Worm (Caenorhabditis elegans): Measurements from ENCODE around the gene dhs-17.
"Not testable (repeated sequence)": the region's sequence is repeated elsewhere in the genome, so short reads cannot be mapped to it uniquely, and the experiment has no call there.

Gene dhs-17

DNA sequence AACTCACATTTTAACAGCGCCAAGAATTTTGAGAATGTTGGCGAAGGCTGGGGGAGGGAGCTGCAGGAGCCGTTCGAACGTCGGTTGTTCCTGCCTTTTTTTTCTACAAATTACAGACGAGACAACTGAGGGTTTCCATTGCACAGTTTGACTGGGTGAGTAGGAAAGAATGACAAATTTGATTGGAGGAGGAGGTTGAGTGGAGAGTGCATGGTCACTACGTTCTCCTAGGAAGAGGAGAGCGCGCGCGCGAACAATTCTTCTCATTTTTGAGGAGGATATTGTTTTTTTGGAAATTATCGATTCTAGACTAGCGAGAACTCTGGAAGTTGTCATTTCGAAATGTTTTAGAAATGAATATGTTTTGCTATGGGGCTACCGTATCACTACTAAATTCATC, at the start of gene dhs-17:
dhs-17 (minus strand) TSS at position 101 of the 400 bp plus-strand sequence.
- no peak for TF ChIP-seq him-1 (tag; optimal IDR thresholded peaks at IDR 0.05)
- TF ChIP-seq dao-5 (tag; optimal IDR thresholded peaks at IDR 0.05) = no peak
- TF ChIP-seq W03F9.2 (tag; optimal IDR thresholded peaks at IDR 0.05) = no peak

DNA sequence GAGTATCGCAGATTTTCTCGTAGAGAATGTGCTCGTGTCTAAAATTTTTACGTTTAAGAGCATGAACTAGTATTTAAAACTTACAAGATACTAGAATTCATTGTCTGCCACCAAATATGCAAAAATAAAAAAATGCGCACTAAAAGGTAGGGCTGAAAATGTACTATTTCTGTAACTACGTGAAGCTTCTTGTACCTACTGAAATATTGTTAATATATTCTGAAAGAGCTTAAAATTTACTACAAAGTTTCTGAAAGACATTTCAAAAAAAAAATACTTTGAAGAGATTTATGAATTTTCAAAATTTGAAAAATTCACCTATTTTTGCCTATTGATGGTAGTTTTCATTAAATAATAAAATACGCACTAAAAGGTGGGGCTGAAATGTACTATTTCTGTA, 35.4 kb upstream of the dhs-17 start, which contains the start of gene fbxa-214:
fbxa-214 (minus strand) TSS at position 101 of the 400 bp plus-strand sequence.
- not testable (repeated sequence) for TF ChIP-seq dao-5, W03F9.2, him-1 (tag; optimal IDR thresholded peaks at IDR 0.05)

- TF ChIP-seq W03F9.2 (tag; optimal IDR thresholded peaks at IDR 0.05) = no peak
- no peak for TF ChIP-seq him-1 (tag; optimal IDR thresholded peaks at IDR 0.05)
- TF ChIP-seq dao-5 (tag; optimal IDR thresholded peaks at IDR 0.05) = no peak
Measured at ce11 chrV:6067112-6067511, 32.5 kb upstream of the dhs-17 start, which contains the start of gene srh-10. TSS of gene srh-10 (minus strand) at chrV:6067140.

- no peak for TF ChIP-seq dao-5 (tag; optimal IDR thresholded peaks at IDR 0.05)
- TF ChIP-seq W03F9.2 (tag; optimal IDR thresholded peaks at IDR 0.05) = no peak
Measured at ce11 chrV:6063330-6063729, 28.7 kb upstream of the dhs-17 start, which contains the start of gene Y38A10A.2. TSS of gene Y38A10A.2 (minus strand) at chrV:6063430.

- TF ChIP-seq W03F9.2 (tag; optimal IDR thresholded peaks at IDR 0.05) (no peak), him-1 (tag; optimal IDR thresholded peaks at IDR 0.05) (no peak), dao-5 (tag; optimal IDR thresholded peaks at IDR 0.05) (no peak)
Measured at ce11 chrV:6055289-6055688, 20.7 kb upstream of the dhs-17 start, which contains the start of gene srd-20. TSS of gene srd-20 (plus strand) at chrV:6055589.

- TF ChIP-seq him-1 (tag; optimal IDR thresholded peaks at IDR 0.05) = peak; percentile 56
- peak; percentile 92 for TF ChIP-seq W03F9.2 (tag; optimal IDR thresholded peaks at IDR 0.05)
- no peak for TF ChIP-seq dao-5 (tag; optimal IDR thresholded peaks at IDR 0.05)
Measured at ce11 chrV:6053188-6053687, 18.6 kb upstream of the dhs-17 start, which contains the start of gene seip-1. TSS of gene seip-1 (minus strand) at chrV:6053238.

DNA sequence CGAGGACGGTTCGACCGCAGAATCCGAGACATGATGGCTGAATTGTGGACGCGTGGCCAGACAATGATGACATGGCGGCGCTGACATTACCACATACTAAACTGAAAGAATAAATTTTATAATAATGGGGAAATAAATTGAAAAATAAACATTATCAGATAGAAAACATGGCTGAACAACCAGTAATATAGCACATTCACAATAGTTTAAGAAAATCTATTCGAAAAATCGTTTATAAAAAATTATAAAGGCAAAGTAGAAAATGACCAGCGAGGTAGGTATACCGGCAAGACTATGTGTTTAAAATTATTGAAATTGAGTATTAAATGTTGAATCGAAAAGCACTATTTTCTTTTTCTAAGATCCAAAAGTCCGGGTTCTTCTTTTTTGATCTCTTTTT, 16.5 kb upstream of the dhs-17 start, which contains the start of gene jamp-1:
jamp-1 (minus strand) TSS at position 101 of the 400 bp plus-strand sequence.
- TF ChIP-seq dao-5 (tag; optimal IDR thresholded peaks at IDR 0.05) (no peak), W03F9.2 (tag; optimal IDR thresholded peaks at IDR 0.05) (no peak)

- no peak for TF ChIP-seq him-1 (tag; optimal IDR thresholded peaks at IDR 0.05)
- TF ChIP-seq W03F9.2 (tag; optimal IDR thresholded peaks at IDR 0.05) = no peak
- TF ChIP-seq dao-5 (tag; optimal IDR thresholded peaks at IDR 0.05) = no peak
Measured at ce11 chrV:6047818-6048217, 13.2 kb upstream of the dhs-17 start, which contains the start of gene pgap-3. TSS of gene pgap-3 (minus strand) at chrV:6047918.

- TF ChIP-seq him-1 (tag; optimal IDR thresholded peaks at IDR 0.05) (no peak), dao-5 (tag; optimal IDR thresholded peaks at IDR 0.05) (no peak), W03F9.2 (tag; optimal IDR thresholded peaks at IDR 0.05) (no peak)
Measured at ce11 chrV:6044853-6045594, 10.4 kb upstream of the dhs-17 start, which contains the start of gene R01B10.3. TSS of gene R01B10.3 (minus strand) at chrV:6045129.

ce11 chrV:6044448-6044847, 9.8 kb upstream of the dhs-17 start:
- TF ChIP-seq him-1 (tag; optimal IDR thresholded peaks at IDR 0.05) (no peak), W03F9.2 (tag; optimal IDR thresholded peaks at IDR 0.05) (no peak), dao-5 (tag; optimal IDR thresholded peaks at IDR 0.05) (no peak)

ce11 chrV:6043275-6044271, 9.0 kb upstream of the dhs-17 start, which contains the start of gene cpi-2:
TSS of gene cpi-2 (plus strand) at chrV:6044062.
- TF ChIP-seq dao-5 (tag; optimal IDR thresholded peaks at IDR 0.05) (no peak), W03F9.2 (tag; optimal IDR thresholded peaks at IDR 0.05) (no peak), him-1 (tag; optimal IDR thresholded peaks at IDR 0.05) (no peak)

- no peak for TF ChIP-seq dao-5 (tag; optimal IDR thresholded peaks at IDR 0.05)
- TF ChIP-seq W03F9.2 (tag; optimal IDR thresholded peaks at IDR 0.05) = no peak
- no peak for TF ChIP-seq him-1 (tag; optimal IDR thresholded peaks at IDR 0.05)
Measured at ce11 chrV:6041375-6041774, 6.8 kb upstream of the dhs-17 start, which contains the start of gene R01B10.2. TSS of gene R01B10.2 (minus strand) at chrV:6041475.

All from whole organism, L4/young adult.